Worm (Caenorhabditis elegans): ENCODE results near the gene chil-6.

chil-6 gene

DNA sequence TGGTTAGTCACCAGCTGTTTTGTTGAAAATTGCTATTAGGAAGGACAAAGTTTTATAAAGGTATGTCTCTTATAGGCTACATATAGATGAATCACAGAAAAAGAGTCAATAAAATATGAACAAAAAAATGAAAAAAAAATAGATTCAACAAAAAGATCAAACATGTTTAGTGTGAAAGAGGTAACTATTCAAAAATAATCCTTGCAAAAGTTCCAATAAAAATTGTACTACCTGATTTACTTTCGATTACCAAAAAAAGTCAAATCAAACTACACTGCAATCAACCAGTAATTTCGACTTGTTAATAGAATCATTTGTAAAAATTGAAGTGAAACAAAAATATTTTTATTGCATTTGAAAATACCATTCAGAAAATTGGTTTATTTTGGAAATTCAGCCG, 6.7 kb downstream of the chil-6 start, which contains the start of gene ZK938.10:
TSS of gene ZK938.10 (minus strand) at position 101 of the 400 bp plus-strand sequence.
- no peak for TF ChIP-seq rnt-1 (tag; optimal IDR thresholded peaks at IDR 0.05)
- no peak for TF ChIP-seq nhr-20 (tag; optimal IDR thresholded peaks at IDR 0.05)
- TF ChIP-seq sox-4 (tag; optimal IDR thresholded peaks at IDR 0.05): no peak
- no peak for TF ChIP-seq mep-1 (tag; optimal IDR thresholded peaks at IDR 0.05)
- no peak for TF ChIP-seq efl-1 (optimal IDR thresholded peaks at IDR 0.05)
- no peak for TF ChIP-seq efl-1 (GFP tag; optimal IDR thresholded peaks at IDR 0.05 in 1 of 2)
- TF ChIP-seq nhr-19 (GFP tag; conservative IDR thresholded peaks at IDR 0.05): no peak
- TF ChIP-seq tlp-1 (tag; optimal IDR thresholded peaks at IDR 0.05): no peak
- no peak for TF ChIP-seq fkh-4 (tag; optimal IDR thresholded peaks at IDR 0.05; ENCODE audit: borderline replicate concordance)
- TF ChIP-seq alr-1 (tag; optimal IDR thresholded peaks at IDR 0.05; ENCODE audit: borderline replicate concordance): no peak
- no peak for TF ChIP-seq ceh-90 (tag; optimal IDR thresholded peaks at IDR 0.05)
- TF ChIP-seq lin-14 (GFP tag; optimal IDR thresholded peaks at IDR 0.05): no peak
- TF ChIP-seq hpl-2 (GFP tag; optimal IDR thresholded peaks at IDR 0.05): no peak
- TF ChIP-seq dpl-1 (GFP tag; optimal IDR thresholded peaks at IDR 0.05): no peak
- TF ChIP-seq aly-2 (tag; optimal IDR thresholded peaks at IDR 0.05): no peak
- TF ChIP-seq ztf-11 (tag; optimal IDR thresholded peaks at IDR 0.05): no peak
- no peak for TF ChIP-seq unc-130 (tag; optimal IDR thresholded peaks at IDR 0.05)
- no peak for TF ChIP-seq unc-98 (GFP tag; IDR thresholded peaks at IDR 0.05)
- TF ChIP-seq lsy-2 (tag; optimal IDR thresholded peaks at IDR 0.05): no peak

ce11 chrII:9849497-9849896, 8.2 kb downstream of the chil-6 start, which contains the start of gene old-2:
Gene old-2 (minus strand): TSS chrII:9849597.
- no peak for TF ChIP-seq fkh-10 (GFP tag; optimal IDR thresholded peaks at IDR 0.05)
- no peak for TF ChIP-seq lin-14 (GFP tag; optimal IDR thresholded peaks at IDR 0.05)
- TF ChIP-seq ceh-88 (GFP tag; IDR thresholded peaks at IDR 0.05): no peak
- TF ChIP-seq nhr-237 (tag; optimal IDR thresholded peaks at IDR 0.05): no peak
- no peak for TF ChIP-seq ces-1 (GFP tag; optimal IDR thresholded peaks at IDR 0.05)
- no peak for TF ChIP-seq C04F5.9 (tag; optimal IDR thresholded peaks at IDR 0.05)
- no peak for TF ChIP-seq aha-1 (tag; optimal IDR thresholded peaks at IDR 0.05)
- no peak for TF ChIP-seq nhr-71 (tag; optimal IDR thresholded peaks at IDR 0.05)
- TF ChIP-seq jun-1 (tag; optimal IDR thresholded peaks at IDR 0.05): no peak
- no peak for TF ChIP-seq swsn-7 (tag; optimal IDR thresholded peaks at IDR 0.05)
- TF ChIP-seq lin-39 (tag; optimal IDR thresholded peaks at IDR 0.05): no peak
- no peak for TF ChIP-seq nhr-84 (tag; optimal IDR thresholded peaks at IDR 0.05)

DNA sequence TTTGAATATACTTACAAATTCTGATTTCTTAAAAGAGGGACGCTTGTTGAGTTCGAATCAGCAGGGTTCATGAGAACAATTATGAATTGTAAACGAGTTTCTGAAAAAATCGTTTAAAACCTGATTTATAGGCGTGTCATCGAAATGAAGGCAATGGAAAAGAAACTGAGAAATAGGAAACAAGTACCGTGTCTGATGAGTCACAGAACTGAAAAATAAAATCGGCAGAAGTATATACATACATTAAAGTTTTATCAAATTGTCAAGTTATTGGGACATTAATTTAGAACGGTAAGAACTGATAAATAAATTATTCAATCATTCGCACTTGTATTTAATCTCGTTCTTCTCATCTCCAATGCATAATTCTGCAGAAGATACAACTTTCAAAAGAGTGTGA, 12.5 kb downstream of the chil-6 start, which contains the start of gene chil-9:
TSS of gene chil-9 (minus strand) at position 101 of the 400 bp plus-strand sequence.
- no peak for TF ChIP-seq hlh-17 (GFP tag; optimal IDR thresholded peaks at IDR 0.05; ENCODE audit: borderline replicate concordance)
- TF ChIP-seq ztf-4 (tag; optimal IDR thresholded peaks at IDR 0.05): no peak
- no peak for TF ChIP-seq sox-4 (tag; optimal IDR thresholded peaks at IDR 0.05)
- no peak for TF ChIP-seq mef-2 (tag; optimal IDR thresholded peaks at IDR 0.05)
- TF ChIP-seq efl-1 (optimal IDR thresholded peaks at IDR 0.05): no peak
- TF ChIP-seq efl-1 (GFP tag; optimal IDR thresholded peaks at IDR 0.05 in 1 of 2): no peak
- TF ChIP-seq hlh-4 (tag; optimal IDR thresholded peaks at IDR 0.05): no peak
- no peak for TF ChIP-seq rnt-1 (tag; optimal IDR thresholded peaks at IDR 0.05)
- TF ChIP-seq elt-2 (tag; optimal IDR thresholded peaks at IDR 0.05): no peak
- no peak for TF ChIP-seq nhr-47 (tag; optimal IDR thresholded peaks at IDR 0.05)

- no peak for TF ChIP-seq mab-9 (GFP tag; IDR thresholded peaks at IDR 0.05)
- TF ChIP-seq grh-1 (GFP tag; IDR thresholded peaks at IDR 0.05): no peak
- no peak for TF ChIP-seq sptf-1 (tag; optimal IDR thresholded peaks at IDR 0.05)
- TF ChIP-seq pax-3 (tag; optimal IDR thresholded peaks at IDR 0.05): no peak
- no peak for TF ChIP-seq mep-1 (tag; optimal IDR thresholded peaks at IDR 0.05)
- no peak for TF ChIP-seq ceh-82 (tag; optimal IDR thresholded peaks at IDR 0.05)
- TF ChIP-seq nhr-77 (tag; optimal IDR thresholded peaks at IDR 0.05): no peak
- TF ChIP-seq unc-62 (GFP tag; optimal IDR thresholded peaks at IDR 0.05): no peak
These were observed 15.6 kb downstream of the chil-6 start, which contains the start of gene rnh-1.2 for ce11 chrII:9841985-9842505. Gene rnh-1.2 (minus strand): TSS chrII:9842035.
